Fruit fly (Drosophila melanogaster): ENCODE data around the gene dysf.

dysf gene

dm6 chr3R:26042131-26042885 lies 56.2 kb downstream of the dysf start (continued):
- peak; percentile 94 for TF ChIP-seq CG6276 (GFP tag; optimal IDR thresholded peaks at IDR 0.05)
- peak; percentile 97 for TF ChIP-seq CG4318 (GFP tag; optimal IDR thresholded peaks at IDR 0.05)
- peak; percentile 98 for TF ChIP-seq CG10631 (GFP tag; optimal IDR thresholded peaks at IDR 0.05)
- TF ChIP-seq fkh (GFP tag; optimal IDR thresholded peaks at IDR 0.05), result peak; percentile 91
- TF ChIP-seq CG8319 (GFP tag; optimal IDR thresholded peaks at IDR 0.05), result peak; percentile 98
- TF ChIP-seq CG3919 (GFP tag; optimal IDR thresholded peaks at IDR 0.05), result peak; percentile 98
- peak; percentile 89 for TF ChIP-seq dsx (GFP tag; optimal IDR thresholded peaks at IDR 0.05; ENCODE audit: poor library complexity, severe bottlenecking)
- TF ChIP-seq net (GFP tag; optimal IDR thresholded peaks at IDR 0.05), result peak; percentile 98
- TF ChIP-seq pdm3 (GFP tag; optimal IDR thresholded peaks at IDR 0.05), result peak; percentile 98
- TF ChIP-seq CG11294 (GFP tag; IDR thresholded peaks at IDR 0.05), result peak; percentile 97
- peak; percentile 95 for TF ChIP-seq CG11902 (GFP tag; optimal IDR thresholded peaks at IDR 0.05)
- peak; percentile 98 for TF ChIP-seq acj6 (GFP tag; optimal IDR thresholded peaks at IDR 0.05)
- TF ChIP-seq CG6808 (GFP tag; optimal IDR thresholded peaks at IDR 0.05), result peak; percentile 91
- peak; percentile 92 for TF ChIP-seq Eip93F (GFP tag; optimal IDR thresholded peaks at IDR 0.05)
- peak; percentile 97 for TF ChIP-seq CG34406 (GFP tag; optimal IDR thresholded peaks at IDR 0.05)
- peak; percentile 97 for TF ChIP-seq CG10669 (GFP tag; optimal IDR thresholded peaks at IDR 0.05)
- TF ChIP-seq salr (GFP tag; optimal IDR thresholded peaks at IDR 0.05), result peak; percentile 93 to 97
- peak; percentile 97 for TF ChIP-seq Sox15 (GFP tag; optimal IDR thresholded peaks at IDR 0.05)
- peak; percentile 98 for TF ChIP-seq Hr4 (GFP tag; optimal IDR thresholded peaks at IDR 0.05)
- TF ChIP-seq fd85E (GFP tag; optimal IDR thresholded peaks at IDR 0.05), result peak; percentile 93
- peak; percentile 97 for TF ChIP-seq CG8119 (GFP tag; IDR thresholded peaks at IDR 0.05)
- TF ChIP-seq vri (GFP tag; optimal IDR thresholded peaks at IDR 0.05), result peak; percentile 95
- TF ChIP-seq CG6792 (GFP tag; optimal IDR thresholded peaks at IDR 0.05), result peak; percentile 96
- TF ChIP-seq Eip78C (GFP tag), result peak; percentile 99
- peak; percentile 71 for TF ChIP-seq CG9139 (GFP tag; optimal IDR thresholded peaks at IDR 0.05)
- TF ChIP-seq CG32006 (GFP tag; optimal IDR thresholded peaks at IDR 0.05), result peak; percentile 98
- peak; percentile 70 for TF ChIP-seq CG6854 (GFP tag; optimal IDR thresholded peaks at IDR 0.05)
- peak; percentile 96 for TF ChIP-seq Ets21C (GFP tag; optimal IDR thresholded peaks at IDR 0.05)
- TF ChIP-seq Blimp-1 (GFP tag; optimal IDR thresholded peaks at IDR 0.05), result peak; percentile 80
- TF ChIP-seq CG31627 (GFP tag; optimal IDR thresholded peaks at IDR 0.05), result peak; percentile 99
- TF ChIP-seq CG16779 (tag; optimal IDR thresholded peaks at IDR 0.05), result peak; percentile 89
- peak; percentile 99 for TF ChIP-seq OdsH (GFP tag; optimal IDR thresholded peaks at IDR 0.05)
- TF ChIP-seq ss (GFP tag; optimal IDR thresholded peaks at IDR 0.05), result peak; percentile 83 to 91
- peak; percentile 98 for TF ChIP-seq Eip75B (GFP tag; optimal IDR thresholded peaks at IDR 0.05)
- TF ChIP-seq Smox (GFP tag; optimal IDR thresholded peaks at IDR 0.05), result peak; percentile 97
- TF ChIP-seq fd59A (GFP tag; optimal IDR thresholded peaks at IDR 0.05), result peak; percentile 93
- TF ChIP-seq Sox102F (GFP tag; optimal IDR thresholded peaks at IDR 0.05), result peak; percentile 98

DNA sequence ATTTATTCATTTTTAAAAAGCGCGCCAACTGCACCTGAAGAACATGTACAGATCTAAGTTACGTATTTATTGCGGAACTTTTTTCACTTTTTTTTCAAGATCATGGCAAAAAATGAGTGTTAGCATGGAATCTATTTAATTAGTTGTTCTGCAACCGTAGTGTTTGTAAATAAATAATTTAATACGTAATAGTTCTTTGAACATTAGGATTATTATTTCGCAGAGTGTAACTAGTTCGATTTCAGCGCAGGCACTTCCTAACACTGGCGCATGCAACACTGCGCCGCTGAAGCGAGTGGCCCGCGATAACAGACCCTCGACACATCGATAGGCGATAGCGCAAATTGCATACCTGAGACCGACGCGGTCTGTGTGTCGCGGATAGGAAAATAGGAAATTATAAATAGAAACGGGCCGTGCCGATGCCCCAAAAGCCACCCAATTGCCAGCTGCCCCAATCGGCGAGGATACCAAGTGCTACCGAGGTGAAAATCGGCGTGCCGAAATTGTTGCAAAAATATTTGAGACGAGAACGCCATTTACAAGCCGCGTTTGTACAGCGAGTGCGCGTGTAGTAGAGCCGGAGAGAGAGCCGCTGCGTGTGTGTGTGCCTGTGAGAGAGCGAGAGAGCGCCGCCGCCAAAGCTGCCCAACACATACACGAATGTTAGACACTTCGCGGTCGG lies 57.0 kb downstream of the dysf start, which contains the start of gene gro:
gro (plus strand) TSS at position 320 of the 685 bp plus-strand sequence.
- no peak; the same call in 1 of the 2 replicates for TF ChIP-seq CG11294 (GFP tag; IDR thresholded peaks at IDR 0.05)
- TF ChIP-seq Eip78C (GFP tag), result peak; percentile 89
- TF ChIP-seq Sox14 (GFP tag; optimal IDR thresholded peaks at IDR 0.05), result peak; percentile 60
- peak; percentile 20 for TF ChIP-seq CG32006 (GFP tag; optimal IDR thresholded peaks at IDR 0.05)
- peak; percentile 72 for TF ChIP-seq Smox (GFP tag; optimal IDR thresholded peaks at IDR 0.05)
- peak; percentile 55 for TF ChIP-seq Ets21C (GFP tag; optimal IDR thresholded peaks at IDR 0.05)
- TF ChIP-seq pdm3 (GFP tag; optimal IDR thresholded peaks at IDR 0.05), result peak; percentile 84
- peak; percentile 62; the same call in 1 of the 2 replicates for TF ChIP-seq Gug (GFP tag; IDR thresholded peaks at IDR 0.05)
- TF ChIP-seq Hr38 (GFP tag; optimal IDR thresholded peaks at IDR 0.05), result no peak
- TF ChIP-seq CG6163 (GFP tag; IDR thresholded peaks at IDR 0.05), result peak; percentile 82
- TF ChIP-seq svp (GFP tag), result peak; percentile 85
- TF ChIP-seq salr (GFP tag; optimal IDR thresholded peaks at IDR 0.05), result peak in 1 of 2 experiments; percentile 29
- TF ChIP-seq CG8319 (GFP tag; optimal IDR thresholded peaks at IDR 0.05), result no peak
- no peak for TF ChIP-seq CG16779 (tag; optimal IDR thresholded peaks at IDR 0.05)
- TF ChIP-seq Hr4 (GFP tag; optimal IDR thresholded peaks at IDR 0.05), result peak; percentile 76
- TF ChIP-seq dsx (GFP tag; optimal IDR thresholded peaks at IDR 0.05; ENCODE audit: poor library complexity, severe bottlenecking), result no peak
- peak; percentile 41 for TF ChIP-seq Sox102F (GFP tag; optimal IDR thresholded peaks at IDR 0.05)
- peak; percentile 54; the same call in 1 of the 2 replicates for TF ChIP-seq CG15336 (GFP tag; IDR thresholded peaks at IDR 0.05)
- TF ChIP-seq acj6 (GFP tag; optimal IDR thresholded peaks at IDR 0.05), result peak; percentile 74
- TF ChIP-seq Blimp-1 (GFP tag; optimal IDR thresholded peaks at IDR 0.05), result no peak
- TF ChIP-seq CG31627 (GFP tag; optimal IDR thresholded peaks at IDR 0.05), result peak; percentile 76
- peak; percentile 55 for TF ChIP-seq CG10669 (GFP tag; optimal IDR thresholded peaks at IDR 0.05)
- peak; percentile 40 for TF ChIP-seq Ets96B (tag; optimal IDR thresholded peaks at IDR 0.05)
- TF ChIP-seq fd59A (GFP tag; optimal IDR thresholded peaks at IDR 0.05), result no peak
- TF ChIP-seq CG1621 (tag; optimal IDR thresholded peaks at IDR 0.05), result peak; percentile 56
